Fruit fly (Drosophila melanogaster) Kc167 (cell line): ENCODE measurements around the gene CG11686.

Experiments used
- Myc ChIP-seq: fragments of >200 bp; optimal IDR thresholded peaks from 2 replicates; lab custom pipeline; 2017; ENCODE audit warnings: missing external identifiers
- Sin3A ChIP-seq: fragments of >200 bp; optimal IDR thresholded peaks from 2 replicates; lab custom pipeline; 2018; ENCODE audit warnings: missing external identifiers
- h ChIP-seq: fragments of >200 bp; optimal IDR thresholded peaks from 3 replicates; lab custom pipeline; 2018; ENCODE audit warnings: missing external identifiers
- psq ChIP-seq: fragments of >200 bp; optimal IDR thresholded peaks from 2 replicates; lab custom pipeline; 2017; ENCODE audit warnings: missing external identifiers
- ttk ChIP-seq: sonication (Bioruptor generic); optimal IDR thresholded peaks from 2 replicates; lab custom pipeline; 2017; ENCODE audit warnings: missing external identifiers

DNA sequence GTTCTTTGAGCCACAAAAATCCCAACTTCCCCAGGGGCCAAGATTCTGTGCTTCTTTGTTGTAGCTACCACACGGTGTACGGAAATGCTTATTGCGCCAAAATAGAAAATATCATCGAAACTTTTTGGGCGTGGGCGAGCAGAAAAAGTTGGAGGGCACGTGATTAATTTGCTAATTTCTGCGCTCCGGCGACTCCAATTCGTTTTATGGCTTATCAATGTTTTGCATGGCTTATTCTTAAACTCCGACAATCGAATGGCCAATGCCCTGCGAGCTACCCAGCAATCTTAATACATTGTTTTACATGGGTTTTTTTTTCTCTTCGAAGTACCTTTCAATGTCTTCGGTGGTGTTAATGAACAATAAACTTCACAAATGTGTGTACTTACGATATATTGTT is 15.3 kb downstream of the CG11686 start:
- TF ChIP-seq psq, result no peak
- TF ChIP-seq ttk (lab: Kevin White, UChicago), result no peak
- no peak for TF ChIP-seq h (lab: Kevin White, UChicago)
- TF ChIP-seq Sin3A (lab: Kevin White, UChicago), result no peak
- no peak for TF ChIP-seq Myc (lab: Kevin White, UChicago)
